Worm (Caenorhabditis elegans): Measurements from ENCODE around the gene srj-7.

Gene srj-7

ce11 chrV:3287330-3287729, 42.5 kb downstream of the srj-7 start, which contains the start of gene F35F10.7:
TSS of gene F35F10.7 (minus strand) at chrV:3287430.
- no peak for TF ChIP-seq nhr-232 (tag; optimal IDR thresholded peaks at IDR 0.05)
- no peak for TF ChIP-seq unc-55 (GFP tag; optimal IDR thresholded peaks at IDR 0.05)
- no peak for TF ChIP-seq fkh-6 (tag; optimal IDR thresholded peaks at IDR 0.05)
- no peak for TF ChIP-seq ceh-45 (GFP tag; IDR thresholded peaks at IDR 0.05)
- TF ChIP-seq nfya-1 (tag; optimal IDR thresholded peaks at IDR 0.05): no peak
- TF ChIP-seq sdc-2 (tag; optimal IDR thresholded peaks at IDR 0.05): no peak
- no peak for TF ChIP-seq dmd-4 (tag; optimal IDR thresholded peaks at IDR 0.05; ENCODE audit: borderline replicate concordance)
- TF ChIP-seq tbx-2 (tag; optimal IDR thresholded peaks at IDR 0.05): no peak
- TF ChIP-seq K09A11.1 (tag; optimal IDR thresholded peaks at IDR 0.05; ENCODE audit: insufficient read depth): no peak
- TF ChIP-seq Y22D7AL.16 (tag; optimal IDR thresholded peaks at IDR 0.05): no peak
- no peak for TF ChIP-seq hlh-13 (GFP tag; optimal IDR thresholded peaks at IDR 0.05)
- no peak for TF ChIP-seq pat-9 (tag; optimal IDR thresholded peaks at IDR 0.05)
- TF ChIP-seq hlh-15 (tag; optimal IDR thresholded peaks at IDR 0.05): no peak
- no peak for TF ChIP-seq unc-86 (tag; optimal IDR thresholded peaks at IDR 0.05)

ce11 chrV:3288134-3288533, 43.3 kb downstream of the srj-7 start:
- no peak for TF ChIP-seq unc-3 (GFP tag; conservative IDR thresholded peaks at IDR 0.05)
- no peak for TF ChIP-seq unc-3 (tag; optimal IDR thresholded peaks at IDR 0.05)
- no peak for TF ChIP-seq che-1 (tag; optimal IDR thresholded peaks at IDR 0.05)
- no peak for TF ChIP-seq ceh-31 (tag; optimal IDR thresholded peaks at IDR 0.05)
- no peak for TF ChIP-seq pros-1 (tag; optimal IDR thresholded peaks at IDR 0.05)
- no peak for TF ChIP-seq pax-1 (tag; optimal IDR thresholded peaks at IDR 0.05)

- TF ChIP-seq F13H6.1 (tag; optimal IDR thresholded peaks at IDR 0.05) (no peak), pax-1 (tag; optimal IDR thresholded peaks at IDR 0.05) (no peak), tbx-7 (tag; optimal IDR thresholded peaks at IDR 0.05) (no peak), mec-3 (tag; optimal IDR thresholded peaks at IDR 0.05; ENCODE audit: borderline replicate concordance) (no peak), ceh-2 (tag; optimal IDR thresholded peaks at IDR 0.05) (no peak), K02D7.2 (tag; optimal IDR thresholded peaks at IDR 0.05) (no peak), hlh-30 (tag; optimal IDR thresholded peaks at IDR 0.05; ENCODE audit: insufficient read depth) (no peak), ttx-3 (tag; optimal IDR thresholded peaks at IDR 0.05) (no peak), pros-1 (tag; optimal IDR thresholded peaks at IDR 0.05) (no peak), unc-3 (GFP tag; conservative IDR thresholded peaks at IDR 0.05) (no peak), unc-3 (tag; optimal IDR thresholded peaks at IDR 0.05) (no peak), gmeb-2 (tag; optimal IDR thresholded peaks at IDR 0.05) (no peak), hlh-13 (GFP tag; optimal IDR thresholded peaks at IDR 0.05) (no peak), ceh-22 (tag; optimal IDR thresholded peaks at IDR 0.05) (no peak)
Measured at ce11 chrV:3289267-3289666, 44.5 kb downstream of the srj-7 start, which contains the start of gene F35F10.6. TSS of gene F35F10.6 (minus strand) at chrV:3289367.

ce11 chrV:3295368-3295767, 50.6 kb downstream of the srj-7 start:
- TF ChIP-seq mec-3 (tag; optimal IDR thresholded peaks at IDR 0.05; ENCODE audit: borderline replicate concordance) (no peak), ets-4 (tag; optimal IDR thresholded peaks at IDR 0.05) (no peak), Y22D7AL.16 (tag; optimal IDR thresholded peaks at IDR 0.05) (no peak), hlh-13 (GFP tag; optimal IDR thresholded peaks at IDR 0.05) (no peak), gmeb-2 (tag; optimal IDR thresholded peaks at IDR 0.05) (no peak), elt-4 (tag; optimal IDR thresholded peaks at IDR 0.05) (no peak), zip-5 (tag; optimal IDR thresholded peaks at IDR 0.05) (no peak), dve-1 (tag; optimal IDR thresholded peaks at IDR 0.05) (no peak), dmd-4 (tag; optimal IDR thresholded peaks at IDR 0.05; ENCODE audit: borderline replicate concordance) (no peak), ttx-3 (tag; optimal IDR thresholded peaks at IDR 0.05) (no peak), pros-1 (tag; optimal IDR thresholded peaks at IDR 0.05) (no peak), ceh-18 (tag; optimal IDR thresholded peaks at IDR 0.05) (no peak), sdc-2 (tag; optimal IDR thresholded peaks at IDR 0.05) (no peak), ceh-45 (GFP tag; IDR thresholded peaks at IDR 0.05) (no peak)

Data from whole organism, late embryonic.